Worm (Caenorhabditis elegans) whole organism, early embryonic: ENCODE measurements around the gene srz-54.
"Not testable (repeated sequence)": the region's sequence is repeated elsewhere in the genome, so short reads cannot be mapped to it uniquely, and the experiment has no call there.

Experiments
- ceh-36 ChIP-seq: sonication (generic microtip); optimal IDR thresholded peaks from 2 replicates; lab custom pipeline; 2016; ENCODE audit warnings: missing genetic modification characterization, inconsistent platforms, missing compliant biosample characterization
- flt-1 ChIP-seq: fragments of 200-800 bp; sonication (Bioruptor generic); IDR thresholded peaks from 2 replicates; pipeline ENCODE4 v1.3.6; 2022; ENCODE audit warnings: missing genetic modification characterization, missing compliant biosample characterization

DNA sequence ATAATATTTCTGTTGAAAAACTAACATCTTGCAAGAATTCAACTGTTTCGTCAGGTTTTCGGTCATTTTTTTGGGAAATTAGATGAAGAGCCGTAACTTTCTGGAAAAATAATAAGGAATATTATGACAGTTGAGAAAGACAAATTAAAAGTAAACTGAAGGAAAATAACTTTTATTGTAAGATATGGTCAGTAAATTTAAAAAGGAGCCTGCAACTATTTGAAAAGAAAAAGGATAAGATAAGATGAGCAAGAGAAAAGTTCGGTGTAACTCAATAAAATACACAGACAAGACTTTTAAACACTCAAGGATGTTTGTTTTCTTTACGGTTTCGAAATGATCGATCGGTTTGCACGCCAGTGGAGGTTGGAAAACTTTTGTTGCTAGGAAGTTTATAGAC, 30.9 kb upstream of the srz-54 start, which contains the start of gene fbxa-111:
- TF ChIP-seq ceh-36 (tag; lab: Kevin White, UChicago); flt-1 (GFP tag; lab: Robert Waterston, UW): not testable (repeated sequence)
